Worm (Caenorhabditis elegans) whole organism, young adult: Measurements from ENCODE around the gene T24A6.1.

ENCODE experiments used
- B0035.1 ChIP-seq: sonication (generic microtip); optimal IDR thresholded peaks from 2 replicates; lab custom pipeline; 2016; ENCODE audit warnings: missing genetic modification characterization, mild to moderate bottlenecking, missing compliant biosample characterization, missing genotype, missing genetic modification reagents
- B0336.3 ChIP-seq: fragments of 200-800 bp; sonication (Bioruptor generic); IDR thresholded peaks from 2 replicates; pipeline ENCODE4 v1.3.6; 2022; ENCODE audit warnings: missing genetic modification characterization, missing compliant biosample characterization
- C06A6.2 ChIP-seq: fragments of 200-800 bp; sonication (Bioruptor generic); conservative IDR thresholded peaks from 2 replicates; pipeline ENCODE4 v1.3.6; 2022; ENCODE audit warnings: missing genetic modification characterization, missing compliant biosample characterization
- D2030.7 ChIP-seq: fragments of 200-800 bp; sonication (Bioruptor generic); IDR thresholded peaks from 2 replicates; pipeline ENCODE4 v1.3.6; 2022; ENCODE audit warnings: missing genetic modification reagents, missing genetic modification characterization, missing compliant biosample characterization
- F23B12.7 ChIP-seq: sonication (generic microtip); optimal IDR thresholded peaks from 2 replicates; lab custom pipeline; 2017; ENCODE audit warnings: missing genetic modification characterization, mild to moderate bottlenecking, missing compliant biosample characterization, antibody characterized with exemption, moderate library complexity; ENCODE audit not compliant: insufficient read depth
- F39B2.1 ChIP-seq: fragments of 200-800 bp; sonication (Bioruptor generic); IDR thresholded peaks from 2 replicates; pipeline ENCODE4 v1.3.6; 2022; ENCODE audit warnings: missing genetic modification reagents, missing genetic modification characterization, missing compliant biosample characterization
- F55B11.4 ChIP-seq: sonication (generic microtip); optimal IDR thresholded peaks from 2 replicates; lab custom pipeline; 2016; ENCODE audit warnings: missing compliant biosample characterization, missing genetic modification characterization, borderline replicate concordance; ENCODE audit not compliant: insufficient read depth
- T07F8.4 ChIP-seq: sonication (generic microtip); optimal IDR thresholded peaks from 2 replicates; lab custom pipeline; 2016; ENCODE audit warnings: mild to moderate bottlenecking, missing genetic modification characterization, moderate library complexity, missing compliant biosample characterization
- T26A5.8 ChIP-seq: sonication (generic microtip); optimal IDR thresholded peaks from 2 replicates; lab custom pipeline; 2016; ENCODE audit warnings: missing genetic modification characterization, missing compliant biosample characterization
- Y53F4B.3 ChIP-seq: fragments of 200-800 bp; sonication (Bioruptor generic); IDR thresholded peaks from 2 replicates; pipeline ENCODE4 v1.3.6; 2022; ENCODE audit warnings: missing genetic modification reagents, missing genetic modification characterization, missing compliant biosample characterization
- Y53G8AR.9 ChIP-seq: fragments of 200-800 bp; sonication (Bioruptor generic); conservative IDR thresholded peaks from 2 replicates; pipeline ENCODE4 v1.3.6; 2022; ENCODE audit warnings: missing genetic modification reagents, missing genetic modification characterization, missing compliant biosample characterization
- Y95B8A.8 ChIP-seq: fragments of 200-800 bp; sonication (Bioruptor generic); IDR thresholded peaks from 2 replicates; pipeline ENCODE4 v1.3.6; 2022; ENCODE audit warnings: missing genetic modification reagents, missing genetic modification characterization, missing compliant biosample characterization
- ZK185.1 ChIP-seq: sonication (generic microtip); optimal IDR thresholded peaks from 2 replicates; lab custom pipeline; 2016; ENCODE audit warnings: mild to moderate bottlenecking, missing genetic modification characterization, missing compliant biosample characterization; ENCODE audit not compliant: poor library complexity, severe bottlenecking
- attf-5 ChIP-seq: fragments of 200-800 bp; sonication (Bioruptor generic); optimal IDR thresholded peaks from 2 replicates; lab custom pipeline; 2018; ENCODE audit warnings: mild to moderate bottlenecking, missing genetic modification characterization, missing compliant biosample characterization
- bed-2 ChIP-seq: fragments of 200-800 bp; sonication (Bioruptor generic); IDR thresholded peaks from 2 replicates; pipeline ENCODE4 v1.3.6; 2022; ENCODE audit warnings: missing genetic modification reagents, missing genetic modification characterization, missing compliant biosample characterization
- cebp-1 ChIP-seq, 2 experiments: fragments of 200-800 bp in 1 of 2; sonication (Bioruptor generic) in 1 of 2; sonication (generic microtip) in 1 of 2; IDR thresholded peaks in 1 of 2; optimal IDR thresholded peaks in 1 of 2; 2 replicates each; pipeline versions ENCODE4 v1.3.6 to Lab custom; 2017 to 2022; ENCODE audit warnings: missing compliant biosample characterization in 2 of 2, missing genetic modification characterization in 2 of 2, mild to moderate bottlenecking in 1 of 2, missing genetic modification reagents in 1 of 2, moderate library complexity in 1 of 2
- ceh-100 ChIP-seq: fragments of 200-800 bp; sonication (Bioruptor generic); IDR thresholded peaks from 2 replicates; pipeline ENCODE4 v1.3.6; 2022; ENCODE audit warnings: missing genetic modification reagents, missing genetic modification characterization, missing compliant biosample characterization
- ceh-27 ChIP-seq: fragments of 200-800 bp; sonication (Bioruptor generic); optimal IDR thresholded peaks from 2 replicates; lab custom pipeline; 2018; ENCODE audit warnings: mild to moderate bottlenecking, missing genetic modification characterization, moderate library complexity, missing compliant biosample characterization
- ceh-91 ChIP-seq: fragments of 200-800 bp; sonication (Bioruptor generic); IDR thresholded peaks from 2 replicates; pipeline ENCODE4 v1.3.6; 2022; ENCODE audit warnings: missing genetic modification reagents, missing genetic modification characterization, missing compliant biosample characterization
- dpff-1 ChIP-seq: sonication (generic microtip); optimal IDR thresholded peaks from 2 replicates; lab custom pipeline; 2017; ENCODE audit warnings: mild to moderate bottlenecking, missing genetic modification characterization, missing compliant biosample characterization
- dpl-1 ChIP-seq: fragments of 150-350 bp; optimal IDR thresholded peaks from 2 replicates; lab custom pipeline; 2014; ENCODE audit warnings: missing biosample characterization, missing genetic modification reagents, missing genetic modification characterization
- efl-1 ChIP-seq: fragments of 150-350 bp; optimal IDR thresholded peaks from 2 replicates; lab custom pipeline; 2014; ENCODE audit warnings: missing biosample characterization, missing genetic modification reagents, missing genetic modification characterization
- egl-18 ChIP-seq: fragments of 200-800 bp; sonication (Bioruptor generic); IDR thresholded peaks from 2 replicates; pipeline ENCODE4 v1.3.6; 2022; ENCODE audit warnings: missing genetic modification reagents, missing genetic modification characterization, missing compliant biosample characterization
- ekl-4 ChIP-seq: fragments of 200-800 bp; sonication (Bioruptor generic); IDR thresholded peaks from 2 replicates; pipeline ENCODE4 v1.3.6; 2022; ENCODE audit warnings: missing genetic modification reagents, missing genetic modification characterization, missing compliant biosample characterization
- fkh-3 ChIP-seq: sonication (generic microtip); optimal IDR thresholded peaks from 2 replicates; lab custom pipeline; 2016; ENCODE audit warnings: mild to moderate bottlenecking, missing genetic modification characterization, missing compliant biosample characterization
- hmg-20 ChIP-seq: fragments of 200-800 bp; sonication (Bioruptor generic); IDR thresholded peaks from 2 replicates; pipeline ENCODE4 v1.3.6; 2022; ENCODE audit warnings: missing genetic modification reagents, missing genetic modification characterization, missing compliant biosample characterization
- let-526 ChIP-seq: fragments of 200-800 bp; sonication (Bioruptor generic); IDR thresholded peaks from 2 replicates; pipeline ENCODE4 v1.3.6; 2022; ENCODE audit warnings: missing genetic modification reagents, missing genetic modification characterization, missing compliant biosample characterization
- lin-54 ChIP-seq: fragments of 200-800 bp; sonication (Bioruptor generic); optimal IDR thresholded peaks from 2 replicates; lab custom pipeline; 2018; ENCODE audit warnings: mild to moderate bottlenecking, missing genetic modification characterization, missing compliant biosample characterization
- madf-3 ChIP-seq: fragments of 200-800 bp; sonication (Bioruptor generic); IDR thresholded peaks from 2 replicates; pipeline ENCODE4 v1.3.6; 2022; ENCODE audit warnings: missing genetic modification reagents, missing genetic modification characterization, missing compliant biosample characterization
- madf-8 ChIP-seq: fragments of 200-800 bp; sonication (Bioruptor generic); conservative IDR thresholded peaks from 2 replicates; pipeline ENCODE4 v1.3.6; 2022; ENCODE audit warnings: missing genetic modification reagents, missing genetic modification characterization, missing compliant biosample characterization
- mel-28 ChIP-seq: sonication (generic microtip); optimal IDR thresholded peaks from 2 replicates; lab custom pipeline; 2016; ENCODE audit warnings: borderline replicate concordance, mild to moderate bottlenecking, missing genetic modification characterization, missing compliant biosample characterization
- mxl-1 ChIP-seq: sonication (generic microtip); optimal IDR thresholded peaks from 2 replicates; lab custom pipeline; 2016; ENCODE audit warnings: missing genetic modification characterization, missing compliant biosample characterization
- nhr-120 ChIP-seq: fragments of 200-800 bp; sonication (Bioruptor generic); IDR thresholded peaks from 2 replicates; pipeline ENCODE4 v1.3.6; 2022; ENCODE audit warnings: missing genetic modification characterization, missing compliant biosample characterization
- rcor-1 ChIP-seq: fragments of 200-800 bp; sonication (Bioruptor generic); IDR thresholded peaks from 2 replicates; pipeline ENCODE4 v1.3.6; 2022; ENCODE audit warnings: missing genetic modification reagents, missing genetic modification characterization, missing compliant biosample characterization
- repo-1 ChIP-seq: sonication (generic microtip); optimal IDR thresholded peaks from 2 replicates; lab custom pipeline; 2017; ENCODE audit warnings: mild to moderate bottlenecking, missing genetic modification characterization, missing compliant biosample characterization
- sea-2 ChIP-seq: fragments of 200-800 bp; sonication (Bioruptor generic); IDR thresholded peaks from 2 replicates; pipeline ENCODE4 v1.3.6; 2022; ENCODE audit warnings: missing genetic modification characterization, missing compliant biosample characterization
- snpc-1.3 ChIP-seq: sonication (generic microtip); optimal IDR thresholded peaks from 2 replicates; lab custom pipeline; 2017; ENCODE audit warnings: missing genetic modification characterization, mild to moderate bottlenecking, missing compliant biosample characterization, antibody characterized with exemption, moderate library complexity, missing genotype, missing genetic modification reagents; ENCODE audit not compliant: insufficient read depth
- snpc-3.4 ChIP-seq: sonication (generic microtip); optimal IDR thresholded peaks from 2 replicates; lab custom pipeline; 2017; ENCODE audit warnings: missing genetic modification characterization, mild to moderate bottlenecking, missing compliant biosample characterization, antibody characterized with exemption, moderate library complexity, missing genotype, missing genetic modification reagents
- snpc-4 ChIP-seq, 5 experiments: fragments of 150-350 bp in 1 of 5; sonication (generic microtip) in 4 of 5; optimal IDR thresholded peaks; 2 replicates each; lab custom pipeline; 2014 to 2018; ENCODE audit warnings: missing genetic modification characterization in 5 of 5, missing biosample characterization in 3 of 5, antibody characterized with exemption in 2 of 5, mild to moderate bottlenecking in 2 of 5, missing compliant biosample characterization in 2 of 5, missing genotype in 2 of 5, moderate library complexity in 2 of 5, missing genetic modification reagents in 1 of 5
- somi-1 ChIP-seq: fragments of 200-800 bp; sonication (Bioruptor generic); optimal IDR thresholded peaks from 2 replicates; lab custom pipeline; 2018; ENCODE audit warnings: mild to moderate bottlenecking, missing genetic modification characterization, missing compliant biosample characterization
- tbp1 ChIP-seq: fragments of 200-800 bp; sonication (Bioruptor generic); optimal IDR thresholded peaks from 2 replicates; lab custom pipeline; 2018; ENCODE audit warnings: mild to moderate bottlenecking, missing genetic modification characterization, missing compliant biosample characterization
- tbx-9 ChIP-seq: sonication (generic microtip); optimal IDR thresholded peaks from 2 replicates; lab custom pipeline; 2016; ENCODE audit warnings: borderline replicate concordance, missing genetic modification characterization, inconsistent platforms, missing compliant biosample characterization
- tlf-1 ChIP-seq: fragments of 200-800 bp; sonication (Bioruptor generic); optimal IDR thresholded peaks from 2 replicates; lab custom pipeline; 2018; ENCODE audit warnings: mild to moderate bottlenecking, missing genetic modification characterization, missing compliant biosample characterization
- unc-130 ChIP-seq: sonication (generic microtip); optimal IDR thresholded peaks from 2 replicates; lab custom pipeline; 2016; ENCODE audit warnings: missing genetic modification reagents, missing genetic modification characterization, missing compliant biosample characterization
- ztf-22 ChIP-seq: fragments of 200-800 bp; sonication (Bioruptor generic); optimal IDR thresholded peaks from 2 replicates; lab custom pipeline; 2018; ENCODE audit warnings: mild to moderate bottlenecking, missing genetic modification characterization, moderate library complexity, missing compliant biosample characterization
- ztf-26 ChIP-seq: sonication (generic microtip); optimal IDR thresholded peaks from 2 replicates; lab custom pipeline; 2017; ENCODE audit warnings: missing genetic modification characterization, missing compliant biosample characterization
- ztf-28 ChIP-seq: fragments of 200-800 bp; sonication (Bioruptor generic); IDR thresholded peaks from 2 replicates; pipeline ENCODE4 v1.3.6; 2022; ENCODE audit warnings: missing genetic modification reagents, missing genetic modification characterization, missing compliant biosample characterization

Gene T24A6.1

ce11 chrV:3585011-3585410, 26.2 kb downstream of the T24A6.1 start (continued):
- TF ChIP-seq ztf-22 (no peak), repo-1 (tag; lab: Kevin White, UChicago) (no peak), unc-130 (GFP tag; lab: Kevin White, UChicago) (peak; percentile 90), mel-28 (tag; lab: Kevin White, UChicago) (no peak), snpc-4 (GFP tag; optimal IDR thresholded peaks at IDR 0.05; lab: Kevin White, UChicago) (peak; percentile 66), snpc-4 (tag; optimal IDR thresholded peaks at IDR 0.05; lab: Kevin White, UChicago) (peak in 2 of 4 experiments; percentile 24 to 53), ceh-91 (GFP tag; lab: Robert Waterston, UW) (no peak), mxl-1 (tag; lab: Kevin White, UChicago) (peak; percentile 21), ceh-100 (GFP tag; lab: Robert Waterston, UW) (peak; percentile 33; the same call in 1 of the 2 replicates), B0336.3 (GFP tag; lab: Robert Waterston, UW) (peak; percentile 93), madf-3 (GFP tag; lab: Robert Waterston, UW) (no peak), B0035.1 (tag; lab: Kevin White, UChicago) (peak; percentile 14), madf-8 (no peak; the same call in 1 of the 2 replicates), C06A6.2 (GFP tag; lab: Robert Waterston, UW) (no peak), T07F8.4 (tag; lab: Kevin White, UChicago) (no peak), ztf-28 (GFP tag; lab: Robert Waterston, UW) (no peak), Y53F4B.3 (no peak), snpc-3.4 (tag; lab: Kevin White, UChicago) (peak; percentile 53), sea-2 (GFP tag; lab: Robert Waterston, UW) (no peak), cebp-1 (GFP tag; IDR thresholded peaks at IDR 0.05; lab: Robert Waterston, UW) (no peak), cebp-1 (tag; optimal IDR thresholded peaks at IDR 0.05; lab: Kevin White, UChicago) (peak; percentile 41), ztf-26 (tag; lab: Kevin White, UChicago) (no peak), rcor-1 (GFP tag; lab: Robert Waterston, UW) (peak; percentile 68), egl-18 (GFP tag; lab: Robert Waterston, UW) (no peak), efl-1 (peak; percentile 52), Y53G8AR.9 (peak; percentile 77), bed-2 (GFP tag; lab: Robert Waterston, UW) (no peak), ekl-4 (GFP tag; lab: Robert Waterston, UW) (peak; percentile 79; the same call in 1 of the 2 replicates), lin-54 (peak; percentile 54), tlf-1 (peak; percentile 73), F39B2.1 (GFP tag; lab: Robert Waterston, UW) (0 out of 2 replicates have a peak, but pooled peaks have one; percentile 34), Y95B8A.8 (GFP tag; lab: Robert Waterston, UW) (no peak), ZK185.1 (no peak), dpl-1 (GFP tag; lab: Kevin White, UChicago) (no peak), let-526 (GFP tag; lab: Robert Waterston, UW) (no peak), F23B12.7 (tag; lab: Kevin White, UChicago) (no peak), D2030.7 (peak; percentile 88), snpc-1.3 (peak; percentile 85), hmg-20 (GFP tag; lab: Robert Waterston, UW) (0 out of 2 replicates have a peak, but pooled peaks have one; percentile 11), fkh-3 (tag; lab: Kevin White, UChicago) (no peak), tbx-9 (no peak), dpff-1 (tag; lab: Kevin White, UChicago) (no peak), F55B11.4 (tag; lab: Kevin White, UChicago) (no peak), somi-1 (no peak), tbp1 (GFP tag; lab: Kevin White, UChicago) (peak; percentile 47), attf-5 (GFP tag; lab: Kevin White, UChicago) (no peak), nhr-120 (GFP tag; lab: Robert Waterston, UW) (no peak), T26A5.8 (no peak), ceh-27 (no peak)
